Worm (Caenorhabditis elegans): ENCODE results near the gene ketn-1.

Gene ketn-1

DNA sequence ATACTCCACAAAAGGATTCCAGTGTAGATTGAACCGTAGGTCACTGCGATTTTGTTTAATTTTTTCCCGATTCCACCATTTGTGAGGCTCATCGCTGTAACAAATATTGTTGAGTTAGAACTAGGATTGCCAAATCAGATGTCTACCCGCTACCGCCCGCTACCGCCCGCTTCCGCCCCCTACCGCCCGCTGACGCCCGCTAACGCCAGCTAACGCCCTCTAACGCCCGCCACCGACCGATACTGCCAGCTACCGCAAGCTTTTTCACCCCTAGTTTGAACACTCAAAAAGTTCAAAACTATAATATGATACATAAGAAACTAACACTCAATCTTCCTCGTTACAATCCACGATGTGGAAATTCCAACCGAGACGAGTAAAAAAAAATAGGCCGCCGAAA, 49.2 kb downstream of the ketn-1 start:
- TF ChIP-seq flt-1 (GFP tag; IDR thresholded peaks at IDR 0.05), result no peak
- no peak for TF ChIP-seq tbx-11 (GFP tag; IDR thresholded peaks at IDR 0.05)
- TF ChIP-seq ceh-13 (GFP tag; optimal IDR thresholded peaks at IDR 0.05), result no peak
- no peak for TF ChIP-seq pes-1 (GFP tag; IDR thresholded peaks at IDR 0.05)
- no peak for TF ChIP-seq hmg-4 (GFP tag; optimal IDR thresholded peaks at IDR 0.05)
- no peak for TF ChIP-seq B0310.2 (tag; optimal IDR thresholded peaks at IDR 0.05)
- no peak for TF ChIP-seq tra-4 (tag; optimal IDR thresholded peaks at IDR 0.05)
- no peak for TF ChIP-seq aly-1 (tag; optimal IDR thresholded peaks at IDR 0.05)
- TF ChIP-seq ceh-36 (tag; optimal IDR thresholded peaks at IDR 0.05), result no peak
- TF ChIP-seq hnd-1 (tag; optimal IDR thresholded peaks at IDR 0.05), result no peak
- TF ChIP-seq F13C5.2 (tag; optimal IDR thresholded peaks at IDR 0.05), result no peak
- TF ChIP-seq sea-1 (GFP tag; conservative IDR thresholded peaks at IDR 0.05), result no peak
- no peak for TF ChIP-seq tbx-37 (GFP tag; conservative IDR thresholded peaks at IDR 0.05)
- TF ChIP-seq hmbx-1 (tag; optimal IDR thresholded peaks at IDR 0.05), result no peak
- TF ChIP-seq ama-1 (optimal IDR thresholded peaks at IDR 0.05), result no peak
- TF ChIP-seq scrt-1 (GFP tag; IDR thresholded peaks at IDR 0.05), result no peak
- TF ChIP-seq ets-7 (tag; optimal IDR thresholded peaks at IDR 0.05), result no peak

DNA sequence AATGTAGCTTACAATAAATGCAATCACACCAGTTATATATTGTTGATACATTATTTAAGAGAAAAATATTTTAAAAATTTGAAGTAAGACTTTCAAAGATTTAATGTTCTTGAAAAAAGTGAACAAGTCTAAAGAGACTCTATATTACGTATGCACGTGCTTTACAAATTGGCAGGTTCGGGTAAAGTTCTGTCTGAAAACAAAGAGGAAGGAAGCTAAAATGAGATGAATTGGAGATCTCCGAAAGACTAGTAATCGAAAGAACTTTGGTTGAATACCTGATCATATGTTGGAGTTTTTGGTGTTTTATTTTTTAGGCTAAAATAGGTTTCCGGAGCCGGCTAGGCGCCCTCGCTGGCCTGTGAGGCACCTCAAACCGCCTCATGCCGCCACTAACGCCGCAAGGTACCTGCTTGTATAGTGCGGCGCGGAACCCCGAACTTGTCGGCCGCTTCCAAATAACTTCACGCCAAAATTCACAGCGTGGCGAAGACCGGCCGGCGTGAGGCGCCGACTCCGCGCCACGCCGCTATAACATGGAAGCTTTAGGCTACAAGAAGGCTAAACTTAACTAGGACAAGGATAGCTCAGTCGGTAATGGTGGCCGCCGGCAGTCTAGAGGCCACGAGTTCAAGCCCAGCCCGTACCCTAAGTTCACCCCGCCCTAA, 50.3 kb downstream of the ketn-1 start, which contains the start of gene srx-28:
Gene srx-28 (minus strand): TSS at position 51 of the 668 bp plus-strand sequence.
- TF ChIP-seq scrt-1 (GFP tag; IDR thresholded peaks at IDR 0.05) (no peak), ceh-13 (GFP tag; optimal IDR thresholded peaks at IDR 0.05) (no peak), tra-4 (tag; optimal IDR thresholded peaks at IDR 0.05) (no peak), hmg-4 (GFP tag; optimal IDR thresholded peaks at IDR 0.05) (no peak), ama-1 (optimal IDR thresholded peaks at IDR 0.05) (no peak)

DNA sequence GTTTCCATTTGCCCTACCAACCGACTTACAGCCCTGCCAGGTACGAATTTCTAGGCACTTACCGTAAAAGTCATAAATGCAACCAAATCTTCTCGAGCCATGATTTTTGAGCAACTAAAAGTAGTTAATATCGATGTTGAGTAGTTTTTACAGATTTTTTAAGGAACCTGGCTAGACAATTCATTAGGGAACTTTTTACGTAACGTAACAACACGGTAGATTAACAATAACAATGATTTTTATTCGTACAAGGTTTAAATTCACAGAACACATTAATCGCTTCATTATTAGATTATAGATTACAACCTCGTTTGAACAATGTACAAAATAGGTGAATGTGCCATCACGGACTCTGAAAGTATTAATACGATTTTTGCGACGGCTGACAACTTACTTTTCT, 54.7 kb downstream of the ketn-1 start, which contains the start of gene srx-26:
Gene srx-26 (minus strand): TSS at position 101 of the 400 bp plus-strand sequence.
- no peak for TF ChIP-seq ama-1 (optimal IDR thresholded peaks at IDR 0.05)

DNA sequence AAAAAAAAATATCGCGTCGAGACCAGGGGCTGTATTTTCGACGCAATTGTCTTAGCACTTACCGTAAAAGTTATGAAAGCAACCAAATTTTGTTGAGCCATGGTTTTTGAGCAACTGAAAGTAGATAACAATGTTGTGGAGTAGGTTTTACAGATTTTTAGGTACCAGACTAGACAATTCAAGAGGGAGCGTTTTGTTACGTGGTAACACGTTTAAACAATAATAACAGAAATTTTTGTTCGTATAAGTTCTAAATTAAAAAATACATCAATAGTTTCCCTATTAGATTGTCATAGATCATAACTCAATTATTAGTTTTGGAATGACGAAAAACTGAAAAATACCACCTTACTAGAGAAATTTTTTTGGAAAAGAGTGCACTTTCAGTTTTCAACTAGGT, 57.7 kb downstream of the ketn-1 start, which contains the start of gene srx-24:
Gene srx-24 (minus strand): TSS at position 101 of the 400 bp plus-strand sequence.
- TF ChIP-seq scrt-1 (GFP tag; IDR thresholded peaks at IDR 0.05) (no peak), tbx-11 (GFP tag; IDR thresholded peaks at IDR 0.05) (no peak), flt-1 (GFP tag; IDR thresholded peaks at IDR 0.05) (no peak)

DNA sequence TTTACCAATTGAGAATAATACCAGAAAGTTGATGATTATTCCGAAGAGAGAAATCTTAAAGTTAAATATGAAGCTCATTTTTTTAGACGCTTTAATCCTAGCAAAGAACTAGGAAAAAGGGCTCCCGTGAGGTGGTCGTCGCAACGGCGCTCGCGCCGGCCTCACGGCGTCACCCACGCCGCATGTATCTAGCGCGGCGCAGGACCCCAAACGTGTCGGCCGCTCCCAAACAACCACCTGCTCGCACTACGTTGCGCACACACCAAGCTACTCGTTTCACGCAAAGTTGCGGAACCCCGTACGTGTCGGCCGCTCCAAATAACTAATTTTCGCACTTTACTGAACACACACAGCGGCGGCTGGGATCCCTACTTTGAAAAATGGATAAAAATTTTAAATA, 61.3 kb downstream of the ketn-1 start:
- TF ChIP-seq sea-1 (GFP tag; conservative IDR thresholded peaks at IDR 0.05), result no peak

DNA sequence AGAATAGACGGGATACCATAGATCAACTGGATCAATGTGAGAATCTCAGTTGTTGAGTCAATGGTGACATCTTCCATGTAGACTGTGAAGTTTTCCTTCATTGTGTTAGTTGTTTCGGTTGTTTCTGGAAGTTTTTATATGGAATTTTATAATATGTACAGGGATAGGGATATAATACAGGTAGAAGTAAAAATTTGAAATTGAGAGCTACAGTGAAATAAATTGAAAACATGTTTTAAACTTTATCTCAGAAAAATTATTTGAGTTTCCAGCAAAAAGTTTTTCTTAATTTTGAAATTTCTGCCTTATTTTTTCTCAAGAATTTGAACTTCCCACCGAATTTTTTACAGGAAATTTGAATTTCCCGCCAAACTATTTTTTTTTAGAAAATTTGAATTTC, 65.4 kb downstream of the ketn-1 start, which contains the start of gene srg-62:
Gene srg-62 (minus strand): TSS at position 101 of the 400 bp plus-strand sequence.
- TF ChIP-seq hmbx-1 (tag; optimal IDR thresholded peaks at IDR 0.05), result no peak
- no peak for TF ChIP-seq ets-7 (tag; optimal IDR thresholded peaks at IDR 0.05)
- TF ChIP-seq tbx-11 (GFP tag; IDR thresholded peaks at IDR 0.05), result no peak
- no peak for TF ChIP-seq B0310.2 (tag; optimal IDR thresholded peaks at IDR 0.05)
- no peak for TF ChIP-seq aly-1 (tag; optimal IDR thresholded peaks at IDR 0.05)
- TF ChIP-seq ceh-36 (tag; optimal IDR thresholded peaks at IDR 0.05), result no peak
- TF ChIP-seq flt-1 (GFP tag; IDR thresholded peaks at IDR 0.05), result no peak
- no peak for TF ChIP-seq hmg-4 (GFP tag; optimal IDR thresholded peaks at IDR 0.05)
- TF ChIP-seq tra-4 (tag; optimal IDR thresholded peaks at IDR 0.05), result no peak

DNA sequence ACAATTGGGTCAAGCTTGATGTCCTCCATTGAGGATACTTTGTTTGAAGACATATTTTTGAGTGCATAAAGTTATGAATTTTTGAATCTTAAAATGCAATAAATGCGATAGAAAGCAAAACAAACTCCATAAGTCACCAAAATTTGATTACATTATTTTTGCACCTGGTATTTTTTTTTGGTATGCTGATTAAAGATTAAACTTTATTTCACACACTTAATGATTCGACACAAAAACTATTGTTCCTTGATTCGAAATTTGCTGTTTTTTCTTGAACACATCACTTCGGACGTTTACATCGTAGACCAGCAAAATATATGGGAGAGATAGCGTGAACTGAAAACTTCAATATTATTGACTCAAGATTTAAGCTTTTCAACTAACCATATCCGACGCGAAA, 67.4 kb downstream of the ketn-1 start, which contains the start of gene srg-61:
Gene srg-61 (minus strand): TSS at position 101 of the 400 bp plus-strand sequence.
- TF ChIP-seq tra-4 (tag; optimal IDR thresholded peaks at IDR 0.05) (no peak), F13C5.2 (tag; optimal IDR thresholded peaks at IDR 0.05) (no peak), ceh-13 (GFP tag; optimal IDR thresholded peaks at IDR 0.05) (no peak), aly-1 (tag; optimal IDR thresholded peaks at IDR 0.05) (no peak), B0310.2 (tag; optimal IDR thresholded peaks at IDR 0.05) (no peak), ama-1 (optimal IDR thresholded peaks at IDR 0.05) (no peak), sea-1 (GFP tag; conservative IDR thresholded peaks at IDR 0.05) (no peak), ceh-36 (tag; optimal IDR thresholded peaks at IDR 0.05) (no peak), tbx-11 (GFP tag; IDR thresholded peaks at IDR 0.05) (no peak), tbx-37 (GFP tag; conservative IDR thresholded peaks at IDR 0.05) (no peak), scrt-1 (GFP tag; IDR thresholded peaks at IDR 0.05) (no peak), pes-1 (GFP tag; IDR thresholded peaks at IDR 0.05) (no peak), hmbx-1 (tag; optimal IDR thresholded peaks at IDR 0.05) (no peak), hnd-1 (tag; optimal IDR thresholded peaks at IDR 0.05) (no peak), flt-1 (GFP tag; IDR thresholded peaks at IDR 0.05) (no peak), hmg-4 (GFP tag; optimal IDR thresholded peaks at IDR 0.05) (no peak), ets-7 (tag; optimal IDR thresholded peaks at IDR 0.05) (no peak)

DNA sequence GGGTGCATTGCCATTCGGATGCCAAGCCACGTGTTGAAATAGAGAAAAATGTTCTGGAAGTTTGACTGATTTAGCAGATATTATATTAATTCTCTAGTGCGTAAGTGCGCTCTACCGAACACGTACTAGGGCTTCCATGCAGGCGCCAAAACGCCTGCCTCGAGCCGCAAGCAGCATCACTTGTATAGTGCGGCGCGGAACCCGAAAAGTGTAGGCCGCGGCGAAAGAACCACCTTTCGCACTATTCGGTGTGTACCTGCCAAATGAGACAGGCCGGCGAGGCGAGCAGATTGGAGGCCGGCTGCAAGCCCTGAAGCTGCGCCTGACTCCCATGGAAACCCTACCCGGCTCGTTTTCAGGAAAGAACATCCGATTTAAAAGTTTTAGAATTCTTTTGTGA, 68.1 kb downstream of the ketn-1 start:
- no peak for TF ChIP-seq ama-1 (optimal IDR thresholded peaks at IDR 0.05)
- no peak for TF ChIP-seq ets-7 (tag; optimal IDR thresholded peaks at IDR 0.05)
- no peak for TF ChIP-seq tra-4 (tag; optimal IDR thresholded peaks at IDR 0.05)
- no peak for TF ChIP-seq pes-1 (GFP tag; IDR thresholded peaks at IDR 0.05)
- TF ChIP-seq hmbx-1 (tag; optimal IDR thresholded peaks at IDR 0.05), result no peak
- TF ChIP-seq tbx-37 (GFP tag; conservative IDR thresholded peaks at IDR 0.05), result no peak

ce11 chrV:2738174-2738573, 69.5 kb downstream of the ketn-1 start, which contains the start of gene srg-56:
TSS of gene srg-56 (minus strand) at chrV:2738274.
- no peak for TF ChIP-seq F13C5.2 (tag; optimal IDR thresholded peaks at IDR 0.05)
- no peak for TF ChIP-seq aly-1 (tag; optimal IDR thresholded peaks at IDR 0.05)
- no peak for TF ChIP-seq tbx-37 (GFP tag; conservative IDR thresholded peaks at IDR 0.05)
- no peak for TF ChIP-seq hmbx-1 (tag; optimal IDR thresholded peaks at IDR 0.05)
- no peak for TF ChIP-seq hmg-4 (GFP tag; optimal IDR thresholded peaks at IDR 0.05)
- no peak for TF ChIP-seq sea-1 (GFP tag; conservative IDR thresholded peaks at IDR 0.05)
- no peak for TF ChIP-seq pes-1 (GFP tag; IDR thresholded peaks at IDR 0.05)
- no peak for TF ChIP-seq tbx-11 (GFP tag; IDR thresholded peaks at IDR 0.05)
- no peak for TF ChIP-seq ets-7 (tag; optimal IDR thresholded peaks at IDR 0.05)
- no peak for TF ChIP-seq ceh-13 (GFP tag; optimal IDR thresholded peaks at IDR 0.05)
- no peak for TF ChIP-seq hnd-1 (tag; optimal IDR thresholded peaks at IDR 0.05)
- no peak for TF ChIP-seq ceh-36 (tag; optimal IDR thresholded peaks at IDR 0.05)
- TF ChIP-seq ama-1 (optimal IDR thresholded peaks at IDR 0.05), result no peak
- no peak for TF ChIP-seq scrt-1 (GFP tag; IDR thresholded peaks at IDR 0.05)

All from whole organism, early embryonic.